Worm (Caenorhabditis elegans): ENCODE results near the gene F43C1.7.

- no peak for TF ChIP-seq unc-62 (GFP tag; optimal IDR thresholded peaks at IDR 0.05)
- no peak for TF ChIP-seq lin-13 (GFP tag; optimal IDR thresholded peaks at IDR 0.05)
Measured at ce11 chrIII:4289952-4290351, 47.6 kb upstream of the F43C1.7 start.

All from whole organism, L2 larva.